Fruit fly (Drosophila melanogaster) whole organism, embryonic: ENCODE data around the gene TbCMF46.

Source experiments
- Hsf ChIP-seq: fragments of 200-800 bp; sonication (Bioruptor generic); optimal IDR thresholded peaks from 3 replicates; lab custom pipeline; 2016; ENCODE audit warnings: missing biosample characterization, missing genetic modification characterization
- sob ChIP-seq: fragments of 200-800 bp; sonication (Bioruptor generic); IDR thresholded peaks from 2 replicates; pipeline ENCODE4 v1.3.6; 2022; ENCODE audit warnings: missing biosample characterization, missing genetic modification characterization

dm6 chr2L:9966983-9967737 is 42.5 kb upstream of the TbCMF46 start, which contains the start of the genes Dref and RpL13:
- peak; percentile 83 for TF ChIP-seq sob (GFP tag; lab: Robert Waterston, UW)
- TF ChIP-seq Hsf (GFP tag; lab: Kevin White, UChicago), result peak; percentile 81
